Fruit fly (Drosophila melanogaster) whole organism, embryonic: ENCODE results near the gene CG13454.

ENCODE experiments used
- B-H2 ChIP-seq: fragments of 200-800 bp; sonication (Bioruptor generic); optimal IDR thresholded peaks from 2 replicates; lab custom pipeline; 2018; ENCODE audit warnings: missing biosample characterization, mild to moderate bottlenecking, missing genetic modification characterization
- Bdp1 ChIP-seq: fragments of 200-800 bp; sonication (Bioruptor generic); optimal IDR thresholded peaks from 3 replicates; lab custom pipeline; 2016; ENCODE audit warnings: missing biosample characterization, missing genetic modification characterization
- Bgb ChIP-seq: fragments of 200-800 bp; sonication (Bioruptor generic); IDR thresholded peaks from 2 replicates; pipeline ENCODE4 v1.3.6; 2022; ENCODE audit warnings: missing biosample characterization, missing genetic modification characterization; ENCODE audit not compliant: partially characterized antibody
- CG12659 ChIP-seq: fragments of 200-800 bp; sonication (Bioruptor generic); optimal IDR thresholded peaks from 3 replicates; lab custom pipeline; 2017; ENCODE audit warnings: mild to moderate bottlenecking, missing biosample characterization, missing genetic modification reagents, missing genetic modification characterization
- CG12942 ChIP-seq: fragments of 200-800 bp; sonication (Bioruptor generic); optimal IDR thresholded peaks from 3 replicates; lab custom pipeline; 2016; ENCODE audit warnings: missing biosample characterization, missing genetic modification characterization
- CG13296 ChIP-seq: fragments of 200-800 bp; sonication (Bioruptor generic); optimal IDR thresholded peaks from 3 replicates; lab custom pipeline; 2018; ENCODE audit warnings: missing biosample characterization, mild to moderate bottlenecking, missing genetic modification characterization
- CG14014 ChIP-seq: fragments of 200-800 bp; sonication (Bioruptor generic); IDR thresholded peaks from 2 replicates; pipeline ENCODE4 v1.3.6; 2022; ENCODE audit warnings: missing biosample characterization, missing genetic modification characterization
- CG15696 ChIP-seq: fragments of 200-800 bp; sonication (Bioruptor generic); optimal IDR thresholded peaks from 2 replicates; lab custom pipeline; 2019; ENCODE audit warnings: missing biosample characterization, mild to moderate bottlenecking, missing genetic modification characterization, moderate library complexity
- CG17361 ChIP-seq: fragments of 200-800 bp; sonication (Bioruptor generic); IDR thresholded peaks from 3 replicates; pipeline ENCODE4 v1.3.6; 2022; ENCODE audit warnings: missing biosample characterization, missing genetic modification characterization
- CG2129 ChIP-seq: fragments of 200-800 bp; sonication (Bioruptor generic); IDR thresholded peaks from 2 replicates; pipeline ENCODE4 v1.3.6; 2022; ENCODE audit warnings: missing biosample characterization, missing genetic modification characterization; ENCODE audit not compliant: partially characterized antibody
- CG2199 ChIP-seq: fragments of 200-800 bp; sonication (Bioruptor generic); IDR thresholded peaks from 3 replicates; pipeline ENCODE4 v1.3.6; 2022; ENCODE audit warnings: missing biosample characterization, missing genetic modification characterization
- CG33557 ChIP-seq: fragments of 200-800 bp; sonication (Bioruptor generic); optimal IDR thresholded peaks from 2 replicates; lab custom pipeline; 2019; ENCODE audit warnings: missing biosample characterization, mild to moderate bottlenecking, missing genetic modification characterization, moderate library complexity
- CG34376 ChIP-seq: fragments of 200-800 bp; sonication (Bioruptor generic); optimal IDR thresholded peaks from 2 replicates; lab custom pipeline; 2018; ENCODE audit warnings: missing biosample characterization, mild to moderate bottlenecking, missing genetic modification characterization
- CG8290 ChIP-seq, 3 experiments: fragments of 200-800 bp; sonication (Bioruptor generic); optimal IDR thresholded peaks; 2 replicates each; lab custom pipeline; 2016 to 2019; ENCODE audit warnings: missing biosample characterization in 3 of 3, missing genetic modification characterization in 3 of 3, mild to moderate bottlenecking in 2 of 3, moderate library complexity in 1 of 3
- CG8388 ChIP-seq: fragments of 200-800 bp; sonication (Bioruptor generic); optimal IDR thresholded peaks from 2 replicates; lab custom pipeline; 2019; ENCODE audit warnings: missing biosample characterization, mild to moderate bottlenecking, missing genetic modification characterization, moderate library complexity
- CoRest ChIP-seq: fragments of 200-800 bp; sonication (Bioruptor generic); optimal IDR thresholded peaks from 3 replicates; lab custom pipeline; 2018; ENCODE audit warnings: missing biosample characterization, mild to moderate bottlenecking, missing genetic modification characterization, moderate library complexity
- Dll ChIP-seq: fragments of 200-800 bp; sonication (Bioruptor generic); IDR thresholded peaks from 4 replicates; pipeline ENCODE4 v1.3.6; 2022; ENCODE audit warnings: missing biosample characterization, missing genetic modification characterization; ENCODE audit not compliant: partially characterized antibody
- Fer3 ChIP-seq: fragments of 200-800 bp; sonication (Bioruptor generic); optimal IDR thresholded peaks from 2 replicates; lab custom pipeline; 2018; ENCODE audit warnings: missing biosample characterization, mild to moderate bottlenecking, missing genetic modification characterization, moderate library complexity
- GATAe ChIP-seq: fragments of 200-800 bp; sonication (Bioruptor generic); conservative IDR thresholded peaks from 2 replicates; pipeline ENCODE4 v1.3.6; 2022; ENCODE audit warnings: missing biosample characterization, missing genetic modification characterization
- H15 ChIP-seq: fragments of 200-800 bp; sonication (Bioruptor generic); IDR thresholded peaks from 3 replicates; pipeline ENCODE4 v1.3.6; 2022; ENCODE audit warnings: missing biosample characterization, missing genetic modification characterization
- H2.0 ChIP-seq: fragments of 200-800 bp; sonication (Bioruptor generic); IDR thresholded peaks from 2 replicates; pipeline ENCODE4 v1.3.6; 2022; ENCODE audit warnings: missing biosample characterization, missing genetic modification characterization
- Hmx ChIP-seq: fragments of 200-800 bp; sonication (Bioruptor generic); optimal IDR thresholded peaks from 2 replicates; lab custom pipeline; 2016; ENCODE audit warnings: missing biosample characterization, missing genetic modification characterization
- Hr78 ChIP-seq, 2 experiments: fragments of 200-800 bp in 1 of 2; fragments of >200 bp in 1 of 2; sonication (Bioruptor generic) in 1 of 2; optimal IDR thresholded peaks; 2 replicates each; lab custom pipeline; 2017 to 2019; ENCODE audit warnings: missing biosample characterization in 2 of 2, missing genetic modification characterization in 2 of 2, mild to moderate bottlenecking in 1 of 2, moderate library complexity in 1 of 2
- Med ChIP-seq: fragments of 200-800 bp; sonication (Bioruptor generic); peaks from one replicate; lab custom pipeline; 2016; ENCODE audit warnings: missing biosample characterization, missing genetic modification characterization, mild to moderate bottlenecking, inconsistent platforms, moderate library complexity
- Pdp1 ChIP-seq, 2 experiments: fragments of 200-800 bp; sonication (Bioruptor generic); optimal IDR thresholded peaks; 3 replicates each; lab custom pipeline; 2016; ENCODE audit warnings: missing biosample characterization in 2 of 2, missing genetic modification characterization in 2 of 2, mild to moderate bottlenecking in 1 of 2, moderate library complexity in 1 of 2
- Sry-δ ChIP-seq: fragments of 200-800 bp; sonication (Bioruptor generic); optimal IDR thresholded peaks from 2 replicates; lab custom pipeline; 2016; ENCODE audit warnings: missing biosample characterization, missing genetic modification characterization
- Ssrp ChIP-seq: fragments of 200-800 bp; sonication (Bioruptor generic); optimal IDR thresholded peaks from 2 replicates; lab custom pipeline; 2018; ENCODE audit warnings: missing biosample characterization, mild to moderate bottlenecking, missing genetic modification characterization, moderate library complexity
- Usf ChIP-seq: fragments of 200-800 bp; sonication (Bioruptor generic); optimal IDR thresholded peaks from 2 replicates; lab custom pipeline; 2017; ENCODE audit warnings: missing genotype, missing biosample characterization, missing genetic modification characterization
- abd-A ChIP-seq: fragments of 200-800 bp; sonication (Bioruptor generic); optimal IDR thresholded peaks from 3 replicates; lab custom pipeline; 2019; ENCODE audit warnings: missing biosample characterization, mild to moderate bottlenecking, missing genetic modification characterization, moderate library complexity
- ara ChIP-seq: fragments of 200-800 bp; sonication (Bioruptor generic); IDR thresholded peaks from 2 replicates; pipeline ENCODE4 v1.3.6; 2022; ENCODE audit warnings: missing biosample characterization, missing genetic modification characterization
- bigmax ChIP-seq: fragments of 200-800 bp; sonication (Bioruptor generic); optimal IDR thresholded peaks from 2 replicates; lab custom pipeline; 2018; ENCODE audit warnings: missing biosample characterization, mild to moderate bottlenecking, missing genetic modification characterization
- disco-r ChIP-seq: fragments of 200-800 bp; sonication (Bioruptor generic); optimal IDR thresholded peaks from 2 replicates; lab custom pipeline; 2016; ENCODE audit warnings: missing biosample characterization, missing genetic modification characterization
- eve ChIP-seq, 2 experiments: fragments of >200 bp; optimal IDR thresholded peaks; 2 replicates each; lab custom pipeline; 2017; ENCODE audit warnings: missing biosample characterization in 2 of 2, missing genetic modification characterization in 2 of 2
- exex ChIP-seq: fragments of 200-800 bp; sonication (Bioruptor generic); optimal IDR thresholded peaks from 4 replicates; lab custom pipeline; 2018; ENCODE audit warnings: missing biosample characterization, mild to moderate bottlenecking, missing genetic modification characterization, moderate library complexity
- grau ChIP-seq: fragments of 200-800 bp; optimal IDR thresholded peaks from 3 replicates; lab custom pipeline; 2019; ENCODE audit warnings: missing biosample characterization, mild to moderate bottlenecking, missing genetic modification characterization, moderate library complexity
- grn ChIP-seq: fragments of 200-800 bp; sonication (Bioruptor generic); optimal IDR thresholded peaks from 3 replicates; lab custom pipeline; 2017; ENCODE audit warnings: missing biosample characterization, missing genetic modification characterization
- lbe ChIP-seq: fragments of 200-800 bp; sonication (Bioruptor generic); optimal IDR thresholded peaks from 2 replicates; lab custom pipeline; 2016; ENCODE audit warnings: missing biosample characterization, mild to moderate bottlenecking, missing genetic modification characterization
- lov ChIP-seq, 2 experiments: fragments of 200-800 bp in 1 of 2; fragments of >200 bp in 1 of 2; sonication (Bioruptor generic) in 1 of 2; IDR thresholded peaks in 1 of 2; optimal IDR thresholded peaks in 1 of 2; 2 replicates in 1 of 2; 3 replicates in 1 of 2; pipeline versions ENCODE4 v1.3.6 to Lab custom; 2017 to 2022; ENCODE audit warnings: missing biosample characterization in 1 of 2, missing genetic modification characterization in 1 of 2
- mirr ChIP-seq: fragments of 200-800 bp; sonication (Bioruptor generic); optimal IDR thresholded peaks from 3 replicates; lab custom pipeline; 2018; ENCODE audit warnings: missing biosample characterization, mild to moderate bottlenecking, missing genetic modification characterization
- onecut ChIP-seq: fragments of 200-800 bp; sonication (Bioruptor generic); IDR thresholded peaks from 2 replicates; pipeline ENCODE4 v1.3.6; 2022; ENCODE audit warnings: missing biosample characterization, missing genetic modification characterization
- pan ChIP-seq, 4 experiments: fragments of >200 bp in 3 of 4; fragments of 200-800 bp in 1 of 4; sonication (Bioruptor generic) in 1 of 4; optimal IDR thresholded peaks in 3 of 4; IDR thresholded peaks in 1 of 4; 2 replicates each; pipeline versions ENCODE4 v1.3.6 to Lab custom; 2017 to 2022; ENCODE audit warnings: missing biosample characterization in 2 of 4, missing genetic modification characterization in 2 of 4, mixed read lengths in 1 of 4
- row ChIP-seq: fragments of 200-800 bp; sonication (Bioruptor generic); IDR thresholded peaks from 3 replicates; pipeline ENCODE4 v1.3.6; 2022; ENCODE audit warnings: missing biosample characterization, missing genetic modification characterization
- sd ChIP-seq: fragments of 200-800 bp; sonication (Bioruptor generic); optimal IDR thresholded peaks from 3 replicates; lab custom pipeline; 2018; ENCODE audit warnings: missing biosample characterization, mild to moderate bottlenecking, missing genetic modification characterization, moderate library complexity
- sug ChIP-seq: fragments of 200-800 bp; optimal IDR thresholded peaks from 2 replicates; lab custom pipeline; 2019; ENCODE audit warnings: missing biosample characterization, mild to moderate bottlenecking, missing genetic modification characterization, moderate library complexity
- wek ChIP-seq: fragments of 200-800 bp; sonication (Bioruptor generic); optimal IDR thresholded peaks from 3 replicates; lab custom pipeline; 2018; ENCODE audit warnings: missing biosample characterization, mild to moderate bottlenecking, missing genetic modification characterization, moderate library complexity
- zf30C ChIP-seq: fragments of 200-800 bp; sonication (Bioruptor generic); optimal IDR thresholded peaks from 3 replicates; lab custom pipeline; 2018; ENCODE audit warnings: missing biosample characterization, mild to moderate bottlenecking, missing genetic modification characterization
- zfh1 ChIP-seq: fragments of 200-800 bp; sonication (Bioruptor generic); IDR thresholded peaks from 3 replicates; pipeline ENCODE4 v1.3.6; 2022; ENCODE audit warnings: missing biosample characterization, missing genetic modification characterization

The CG13454 gene

dm6 chr3L:15517508-15517907 is 652 bp upstream of the CG13454 start:
- no peak for TF ChIP-seq CG2129 (GFP tag; lab: Robert Waterston, UW)
- TF ChIP-seq CG33557 (GFP tag; lab: Kevin White, UChicago), result no peak
- TF ChIP-seq zfh1 (GFP tag; lab: Robert Waterston, UW), result 0 out of 3 replicates have a peak, but pooled peaks have one; percentile 24
- TF ChIP-seq lbe (GFP tag; lab: Kevin White, UChicago), result no peak
- TF ChIP-seq H2.0 (GFP tag; lab: Robert Waterston, UW), result 0 out of 2 replicates have a peak, but pooled peaks have one; percentile 18
- TF ChIP-seq CG8290 (GFP tag; optimal IDR thresholded peaks at IDR 0.05; lab: Kevin White, UChicago), result no peak
- peak in 1 of 2 experiments; percentile 25 for TF ChIP-seq CG8290 (tag; optimal IDR thresholded peaks at IDR 0.05; lab: Kevin White, UChicago)
- TF ChIP-seq exex, result peak; percentile 93
- peak; percentile 39 for TF ChIP-seq CG8388 (GFP tag; lab: Kevin White, UChicago)
- peak; percentile 9 for TF ChIP-seq sug (tag; lab: Kevin White, UChicago)
- peak; percentile 55 for TF ChIP-seq sd (tag; lab: Kevin White, UChicago)
- no peak for TF ChIP-seq CG12942 (GFP tag; lab: Kevin White, UChicago)
- TF ChIP-seq grn (GFP tag; lab: Kevin White, UChicago), result peak; percentile 8
- TF ChIP-seq onecut (GFP tag; lab: Robert Waterston, UW), result no peak
- no peak for TF ChIP-seq bigmax (GFP tag; lab: Kevin White, UChicago)
- TF ChIP-seq Hmx (GFP tag; lab: Kevin White, UChicago), result no peak
- TF ChIP-seq zf30C (GFP tag; lab: Kevin White, UChicago), result peak; percentile 87
- TF ChIP-seq CG17361 (GFP tag; lab: Robert Waterston, UW), result no peak
- no peak for TF ChIP-seq ara
- TF ChIP-seq Med, result peak; percentile 18
- peak; percentile 72 for TF ChIP-seq GATAe (GFP tag; lab: Robert Waterston, UW)
- no peak for TF ChIP-seq pan (optimal IDR thresholded peaks at IDR 0.05; lab: Kevin White, UChicago)
- no peak for TF ChIP-seq pan (GFP tag; optimal IDR thresholded peaks at IDR 0.05 in 1 of 2, IDR thresholded peaks at IDR 0.05 in 1 of 2)
- no peak for TF ChIP-seq H15 (GFP tag; lab: Robert Waterston, UW)
- TF ChIP-seq row (GFP tag; lab: Robert Waterston, UW), result peak; percentile 39; the same call in 2 of the 3 replicates
- peak in 1 of 2 experiments; percentile 33 for TF ChIP-seq eve (GFP tag; optimal IDR thresholded peaks at IDR 0.05; lab: Kevin White, UChicago)
- TF ChIP-seq CG15696 (tag; lab: Kevin White, UChicago), result peak; percentile 12
- TF ChIP-seq disco-r (GFP tag; lab: Kevin White, UChicago), result no peak
- TF ChIP-seq CG2199 (GFP tag; lab: Robert Waterston, UW), result peak; percentile 84; the same call in 2 of the 3 replicates
- TF ChIP-seq CoRest (tag; lab: Kevin White, UChicago), result no peak
- no peak for TF ChIP-seq Fer3 (tag; lab: Kevin White, UChicago)
- TF ChIP-seq CG13296 (GFP tag; lab: Kevin White, UChicago), result no peak
- peak; percentile 25 for TF ChIP-seq CG34376
- TF ChIP-seq wek (GFP tag; lab: Kevin White, UChicago), result no peak
- peak; percentile 12 for TF ChIP-seq mirr (GFP tag; lab: Kevin White, UChicago)

DNA sequence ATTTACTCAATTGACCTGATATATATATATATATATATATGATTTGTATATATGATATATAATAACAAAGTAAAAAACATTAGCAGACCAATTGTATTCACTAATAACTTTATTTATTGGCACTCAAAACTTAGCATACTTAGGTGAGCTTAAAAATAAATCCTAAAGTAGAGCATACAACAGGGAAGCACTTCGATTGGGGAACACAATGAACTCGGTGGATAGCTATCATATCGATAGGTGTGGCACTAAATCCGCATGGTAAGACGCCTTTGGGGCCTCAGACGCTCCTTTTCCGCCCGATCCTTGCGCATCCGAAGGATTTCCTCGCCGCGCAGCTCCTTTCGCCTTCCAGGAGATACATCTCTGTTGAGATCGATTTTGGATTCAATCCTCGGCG is 416 bp downstream of the CG13454 start:
- TF ChIP-seq pan (optimal IDR thresholded peaks at IDR 0.05; lab: Kevin White, UChicago), result no peak
- TF ChIP-seq pan (GFP tag; optimal IDR thresholded peaks at IDR 0.05 in 1 of 2, IDR thresholded peaks at IDR 0.05 in 1 of 2), result no peak
- TF ChIP-seq Bgb (GFP tag; lab: Robert Waterston, UW), result peak; percentile 34
- no peak for TF ChIP-seq Ssrp (tag; lab: Kevin White, UChicago)
- no peak for TF ChIP-seq Bdp1 (GFP tag; lab: Kevin White, UChicago)
- TF ChIP-seq B-H2 (GFP tag; lab: Kevin White, UChicago), result no peak
- TF ChIP-seq CG14014 (GFP tag; lab: Robert Waterston, UW), result peak; percentile 27; the same call in 1 of the 2 replicates
- TF ChIP-seq Hr78 (GFP tag; optimal IDR thresholded peaks at IDR 0.05; lab: Kevin White, UChicago), result no peak
- no peak for TF ChIP-seq Usf
- TF ChIP-seq CG12659 (GFP tag; lab: Kevin White, UChicago), result no peak
- TF ChIP-seq abd-A (tag; lab: Kevin White, UChicago), result no peak
- no peak for TF ChIP-seq lov (optimal IDR thresholded peaks at IDR 0.05; lab: Kevin White, UChicago)
- TF ChIP-seq lov (GFP tag; IDR thresholded peaks at IDR 0.05; lab: Robert Waterston, UW), result no peak
- TF ChIP-seq Dll (GFP tag; lab: Robert Waterston, UW), result peak; percentile 50; the same call in 1 of the 4 replicates
- TF ChIP-seq grau (tag; lab: Kevin White, UChicago), result no peak
- no peak for TF ChIP-seq CG8290 (GFP tag; optimal IDR thresholded peaks at IDR 0.05; lab: Kevin White, UChicago)
- TF ChIP-seq CG8290 (tag; optimal IDR thresholded peaks at IDR 0.05; lab: Kevin White, UChicago), result peak in 1 of 2 experiments; percentile 10
- TF ChIP-seq Sry-δ (GFP tag; lab: Kevin White, UChicago), result peak; percentile 38
- TF ChIP-seq Pdp1 (GFP tag; optimal IDR thresholded peaks at IDR 0.05; lab: Kevin White, UChicago), result no peak
